Worm (Caenorhabditis elegans) whole organism, young adult: ENCODE results near the gene ZK1321.1.
A peak's percentile ranks its signal among the peaks of the same experiment; 100 is the strongest.

Experiments used
- B0261.1 ChIP-seq: sonication (generic microtip); optimal IDR thresholded peaks from 2 replicates; lab custom pipeline; 2016; ENCODE audit warnings: mild to moderate bottlenecking, missing genetic modification characterization, moderate library complexity, missing compliant biosample characterization
- C17E4.6 ChIP-seq: fragments of 200-800 bp; sonication (Bioruptor generic); IDR thresholded peaks from 2 replicates; pipeline ENCODE4 v1.3.6; 2022; ENCODE audit warnings: missing genetic modification reagents, missing genetic modification characterization, missing compliant biosample characterization
- F37B4.10 ChIP-seq: fragments of 200-800 bp; sonication (Bioruptor generic); IDR thresholded peaks from 2 replicates; pipeline ENCODE4 v1.3.6; 2022; ENCODE audit warnings: missing genetic modification characterization, missing compliant biosample characterization
- F55B11.4 ChIP-seq: sonication (generic microtip); optimal IDR thresholded peaks from 2 replicates; lab custom pipeline; 2016; ENCODE audit warnings: missing compliant biosample characterization, missing genetic modification characterization, borderline replicate concordance; ENCODE audit not compliant: insufficient read depth
- F57A8.1 ChIP-seq: fragments of 200-800 bp; sonication (Bioruptor generic); optimal IDR thresholded peaks from 2 replicates; lab custom pipeline; 2018; ENCODE audit warnings: mild to moderate bottlenecking, missing genetic modification characterization, moderate library complexity, missing compliant biosample characterization
- F57C9.4 ChIP-seq: sonication (generic microtip); optimal IDR thresholded peaks from 2 replicates; lab custom pipeline; 2017; ENCODE audit warnings: mild to moderate bottlenecking, missing genetic modification characterization, missing compliant biosample characterization
- Y53G8AR.9 ChIP-seq: fragments of 200-800 bp; sonication (Bioruptor generic); conservative IDR thresholded peaks from 2 replicates; pipeline ENCODE4 v1.3.6; 2022; ENCODE audit warnings: missing genetic modification reagents, missing genetic modification characterization, missing compliant biosample characterization
- bed-2 ChIP-seq: fragments of 200-800 bp; sonication (Bioruptor generic); IDR thresholded peaks from 2 replicates; pipeline ENCODE4 v1.3.6; 2022; ENCODE audit warnings: missing genetic modification reagents, missing genetic modification characterization, missing compliant biosample characterization
- cebp-1 ChIP-seq, 2 experiments: fragments of 200-800 bp in 1 of 2; sonication (Bioruptor generic) in 1 of 2; sonication (generic microtip) in 1 of 2; IDR thresholded peaks in 1 of 2; optimal IDR thresholded peaks in 1 of 2; 2 replicates each; pipeline versions ENCODE4 v1.3.6 to Lab custom; 2017 to 2022; ENCODE audit warnings: missing compliant biosample characterization in 2 of 2, missing genetic modification characterization in 2 of 2, mild to moderate bottlenecking in 1 of 2, missing genetic modification reagents in 1 of 2, moderate library complexity in 1 of 2
- ceh-40 ChIP-seq: fragments of 200-800 bp; sonication (Bioruptor generic); IDR thresholded peaks from 2 replicates; pipeline ENCODE4 v1.3.6; 2022; ENCODE audit warnings: missing genetic modification characterization, missing compliant biosample characterization
- dpl-1 ChIP-seq: fragments of 150-350 bp; optimal IDR thresholded peaks from 2 replicates; lab custom pipeline; 2014; ENCODE audit warnings: missing biosample characterization, missing genetic modification reagents, missing genetic modification characterization
- efl-1 ChIP-seq: fragments of 150-350 bp; optimal IDR thresholded peaks from 2 replicates; lab custom pipeline; 2014; ENCODE audit warnings: missing biosample characterization, missing genetic modification reagents, missing genetic modification characterization
- egrh-3 ChIP-seq: fragments of 200-800 bp; sonication (Bioruptor generic); IDR thresholded peaks from 2 replicates; pipeline ENCODE4 v1.3.6; 2022; ENCODE audit warnings: missing genetic modification reagents, missing genetic modification characterization, missing compliant biosample characterization
- ets-4 ChIP-seq: fragments of 200-800 bp; sonication (Bioruptor generic); optimal IDR thresholded peaks from 2 replicates; lab custom pipeline; 2018; ENCODE audit warnings: mild to moderate bottlenecking, missing genetic modification characterization, missing compliant biosample characterization
- hsf-1 ChIP-seq: fragments of 200-800 bp; sonication (Bioruptor generic); IDR thresholded peaks from 2 replicates; pipeline ENCODE4 v1.3.6; 2022; ENCODE audit warnings: missing genetic modification reagents, missing genetic modification characterization, missing compliant biosample characterization
- lag-1 ChIP-seq: fragments of 200-800 bp; sonication (Bioruptor generic); IDR thresholded peaks from 2 replicates; pipeline ENCODE4 v1.3.6; 2022; ENCODE audit warnings: missing genetic modification reagents, missing genetic modification characterization, missing compliant biosample characterization
- let-526 ChIP-seq: fragments of 200-800 bp; sonication (Bioruptor generic); IDR thresholded peaks from 2 replicates; pipeline ENCODE4 v1.3.6; 2022; ENCODE audit warnings: missing genetic modification reagents, missing genetic modification characterization, missing compliant biosample characterization
- lin-40 ChIP-seq: sonication (generic microtip); optimal IDR thresholded peaks from 2 replicates; lab custom pipeline; 2016; ENCODE audit warnings: missing genetic modification characterization, mild to moderate bottlenecking, missing compliant biosample characterization, missing genotype, missing genetic modification reagents
- lir-1 ChIP-seq: fragments of 200-800 bp; sonication (Bioruptor generic); conservative IDR thresholded peaks from 2 replicates; pipeline ENCODE4 v1.3.6; 2022; ENCODE audit warnings: missing genetic modification reagents, missing genetic modification characterization, missing compliant biosample characterization
- lsl-1 ChIP-seq: fragments of 200-800 bp; sonication (Bioruptor generic); optimal IDR thresholded peaks from 2 replicates; lab custom pipeline; 2018; ENCODE audit warnings: mild to moderate bottlenecking, missing genetic modification characterization, moderate library complexity, missing compliant biosample characterization
- mcd-1 ChIP-seq: fragments of 200-800 bp; sonication (Bioruptor generic); IDR thresholded peaks from 2 replicates; pipeline ENCODE4 v1.3.6; 2022; ENCODE audit warnings: missing genetic modification reagents, missing genetic modification characterization, missing compliant biosample characterization
- nfya-1 ChIP-seq: sonication (generic microtip); optimal IDR thresholded peaks from 2 replicates; lab custom pipeline; 2017; ENCODE audit warnings: antibody characterized with exemption, missing compliant biosample characterization, missing genetic modification characterization, borderline replicate concordance; ENCODE audit not compliant: insufficient read depth
- rcor-1 ChIP-seq: fragments of 200-800 bp; sonication (Bioruptor generic); IDR thresholded peaks from 2 replicates; pipeline ENCODE4 v1.3.6; 2022; ENCODE audit warnings: missing genetic modification reagents, missing genetic modification characterization, missing compliant biosample characterization
- rpc-1 ChIP-seq, 2 experiments: fragments of 150-350 bp in 1 of 2; sonication (generic microtip) in 1 of 2; optimal IDR thresholded peaks; 2 replicates each; lab custom pipeline; 2014 to 2018; ENCODE audit warnings: missing biosample characterization in 1 of 2, missing genetic modification characterization in 1 of 2, missing genetic modification reagents in 1 of 2, missing genotype in 1 of 2
- snpc-1.1 ChIP-seq: sonication (generic microtip); optimal IDR thresholded peaks from 2 replicates; lab custom pipeline; 2017; ENCODE audit warnings: missing genetic modification characterization, mild to moderate bottlenecking, missing compliant biosample characterization, antibody characterized with exemption, moderate library complexity, missing genotype, missing genetic modification reagents; ENCODE audit not compliant: insufficient read depth
- somi-1 ChIP-seq: fragments of 200-800 bp; sonication (Bioruptor generic); optimal IDR thresholded peaks from 2 replicates; lab custom pipeline; 2018; ENCODE audit warnings: mild to moderate bottlenecking, missing genetic modification characterization, missing compliant biosample characterization
- sptf-2 ChIP-seq: fragments of 200-800 bp; sonication (Bioruptor generic); optimal IDR thresholded peaks from 2 replicates; lab custom pipeline; 2018; ENCODE audit warnings: mild to moderate bottlenecking, missing genetic modification characterization, missing compliant biosample characterization
- unc-130 ChIP-seq: sonication (generic microtip); optimal IDR thresholded peaks from 2 replicates; lab custom pipeline; 2016; ENCODE audit warnings: missing genetic modification reagents, missing genetic modification characterization, missing compliant biosample characterization
- unc-62 ChIP-seq: fragments of 150-350 bp; optimal IDR thresholded peaks from 2 replicates; lab custom pipeline; 2014; ENCODE audit warnings: missing biosample characterization, missing genetic modification reagents, missing genetic modification characterization
- zim-3 ChIP-seq: sonication (generic microtip); optimal IDR thresholded peaks from 2 replicates; lab custom pipeline; 2017; ENCODE audit warnings: mild to moderate bottlenecking, missing genetic modification characterization, moderate library complexity, missing compliant biosample characterization
- ztf-25 ChIP-seq: fragments of 200-800 bp; sonication (Bioruptor generic); IDR thresholded peaks from 2 replicates; pipeline ENCODE4 v1.3.6; 2022; ENCODE audit warnings: missing genetic modification reagents, missing genetic modification characterization, missing compliant biosample characterization
- ztf-26 ChIP-seq: sonication (generic microtip); optimal IDR thresholded peaks from 2 replicates; lab custom pipeline; 2017; ENCODE audit warnings: missing genetic modification characterization, missing compliant biosample characterization
- ztf-28 ChIP-seq: fragments of 200-800 bp; sonication (Bioruptor generic); IDR thresholded peaks from 2 replicates; pipeline ENCODE4 v1.3.6; 2022; ENCODE audit warnings: missing genetic modification reagents, missing genetic modification characterization, missing compliant biosample characterization

The ZK1321.1 gene

DNA sequence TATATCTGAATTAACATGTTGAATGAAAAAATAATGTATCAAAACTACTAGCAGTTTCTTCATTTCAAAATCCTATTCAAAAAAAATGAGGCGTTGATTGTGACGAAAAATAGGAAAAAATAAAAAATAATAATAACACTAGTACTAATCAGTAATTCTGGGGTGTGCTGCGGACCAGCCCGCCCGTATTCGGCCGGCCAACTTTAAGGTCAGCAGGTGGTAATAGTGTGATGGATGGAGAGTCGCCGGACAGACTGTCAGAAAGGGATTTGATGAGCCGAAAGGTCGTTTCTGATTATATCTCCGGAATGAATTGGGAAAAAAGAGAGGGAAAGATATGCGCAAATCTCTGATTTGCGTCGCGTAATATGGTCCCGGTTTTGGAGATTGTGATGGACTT, 29.4 kb upstream of the ZK1321.1 start, which contains the start of gene cutl-2:
TSS of gene cutl-2 (minus strand) at position 210 of the 400 bp plus-strand sequence.
- no peak for TF ChIP-seq ets-4 (GFP tag; lab: Kevin White, UChicago)
- no peak for TF ChIP-seq ceh-40 (GFP tag; lab: Robert Waterston, UW)
- no peak for TF ChIP-seq F57C9.4 (tag; lab: Kevin White, UChicago)
- TF ChIP-seq F37B4.10 (GFP tag; lab: Robert Waterston, UW), result no peak
- no peak for TF ChIP-seq ztf-25 (GFP tag; lab: Robert Waterston, UW)
- TF ChIP-seq Y53G8AR.9 (GFP tag; lab: Robert Waterston, UW), result no peak
- no peak for TF ChIP-seq mcd-1 (GFP tag; lab: Robert Waterston, UW)
- TF ChIP-seq hsf-1 (GFP tag; lab: Robert Waterston, UW), result no peak
- TF ChIP-seq rpc-1 (optimal IDR thresholded peaks at IDR 0.05; lab: Kevin White, UChicago), result no peak
- no peak for TF ChIP-seq rpc-1 (tag; optimal IDR thresholded peaks at IDR 0.05; lab: Kevin White, UChicago)
- no peak for TF ChIP-seq ztf-28 (GFP tag; lab: Robert Waterston, UW)
- TF ChIP-seq C17E4.6 (GFP tag; lab: Robert Waterston, UW), result no peak
- TF ChIP-seq unc-62 (GFP tag; lab: Kevin White, UChicago), result no peak
- TF ChIP-seq zim-3 (tag; lab: Kevin White, UChicago), result no peak
- TF ChIP-seq F57A8.1 (GFP tag; lab: Kevin White, UChicago), result no peak
- TF ChIP-seq somi-1 (GFP tag; lab: Kevin White, UChicago), result no peak
- TF ChIP-seq nfya-1 (tag; lab: Kevin White, UChicago), result no peak
- TF ChIP-seq dpl-1 (GFP tag; lab: Kevin White, UChicago), result no peak

DNA sequence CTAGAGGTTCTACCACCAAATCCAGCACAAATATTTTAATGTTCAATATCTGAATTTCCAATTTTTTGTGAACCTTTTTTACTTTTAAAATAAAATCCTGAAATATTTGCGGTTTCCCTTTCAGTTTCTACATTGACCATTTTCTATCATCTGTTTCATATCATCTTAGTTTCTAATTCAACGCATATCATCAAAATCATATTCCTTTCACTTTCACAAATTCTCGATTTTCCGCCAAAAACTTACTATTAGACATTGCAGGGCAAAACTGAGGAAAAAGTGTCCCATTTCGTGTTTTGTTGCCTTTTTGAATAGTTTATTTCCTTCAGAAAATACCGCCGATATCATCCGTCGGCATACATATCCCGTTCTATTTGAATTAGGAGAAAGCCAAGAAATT, 28.8 kb upstream of the ZK1321.1 start:
- TF ChIP-seq bed-2 (no peak), lsl-1 (GFP tag; lab: Kevin White, UChicago) (no peak), F55B11.4 (tag; lab: Kevin White, UChicago) (no peak), cebp-1 (GFP tag; IDR thresholded peaks at IDR 0.05; lab: Robert Waterston, UW) (no peak), cebp-1 (tag; optimal IDR thresholded peaks at IDR 0.05; lab: Kevin White, UChicago) (no peak), unc-130 (no peak), ceh-40 (GFP tag; lab: Robert Waterston, UW) (no peak), B0261.1 (tag; lab: Kevin White, UChicago) (no peak), lag-1 (no peak), ztf-26 (tag; lab: Kevin White, UChicago) (no peak), unc-62 (GFP tag; lab: Kevin White, UChicago) (no peak), rcor-1 (GFP tag; lab: Robert Waterston, UW) (no peak), sptf-2 (GFP tag; lab: Kevin White, UChicago) (no peak), lir-1 (no peak), egrh-3 (GFP tag; lab: Robert Waterston, UW) (no peak), snpc-1.1 (tag; lab: Kevin White, UChicago) (no peak)

DNA sequence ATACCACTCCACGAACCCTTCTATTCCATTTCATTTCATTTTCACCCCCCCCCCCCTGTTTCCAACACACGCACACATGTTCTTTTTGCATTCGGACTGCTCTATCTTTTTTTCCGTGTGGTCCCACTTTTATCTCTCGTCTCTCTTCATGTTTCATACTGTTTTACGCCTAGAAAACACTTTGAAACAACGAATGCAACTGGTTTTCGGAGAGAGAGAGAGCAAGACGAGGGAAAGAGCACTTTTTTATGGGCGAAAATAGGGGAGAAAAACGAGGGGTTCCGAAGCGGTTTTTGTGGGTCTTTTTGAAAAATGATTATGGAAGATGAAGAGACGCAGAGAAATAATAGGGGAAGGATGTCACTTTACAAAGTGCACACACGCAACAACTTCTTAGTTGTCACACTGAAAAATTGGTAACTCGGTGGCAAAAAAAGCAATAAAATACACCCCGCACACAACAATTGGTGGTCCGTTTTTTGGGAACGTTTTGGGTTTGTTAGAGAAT, 26.6 kb upstream of the ZK1321.1 start:
- TF ChIP-seq let-526 (GFP tag; lab: Robert Waterston, UW) (no peak), unc-62 (GFP tag; lab: Kevin White, UChicago) (no peak)

DNA sequence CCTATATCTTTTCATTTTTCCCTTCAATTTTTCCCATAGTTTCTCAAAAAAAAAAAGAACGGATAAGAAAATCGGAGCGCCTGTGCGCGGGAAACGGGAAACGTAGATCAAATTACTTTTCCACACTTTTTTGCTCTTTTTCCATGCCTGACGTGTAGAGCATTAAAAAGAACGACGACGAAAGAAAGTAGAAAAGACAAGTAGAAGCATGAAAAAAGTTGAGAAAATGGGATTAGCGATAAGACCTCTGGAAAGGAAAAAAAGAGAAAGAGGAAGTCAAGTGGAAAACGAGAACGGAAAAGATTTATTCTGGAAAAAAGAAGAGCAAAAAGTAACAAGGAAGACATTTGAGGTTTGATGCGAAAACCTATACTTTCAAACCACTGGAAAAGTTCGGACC, 25.3 kb upstream of the ZK1321.1 start:
- TF ChIP-seq lin-40 (tag; lab: Kevin White, UChicago) (no peak), efl-1 (GFP tag; lab: Kevin White, UChicago) (peak; percentile 34)
